Worm (Caenorhabditis elegans) whole organism, L3 larva: ENCODE data around the gene C25G4.17.

Experiments used
- fos-1 ChIP-seq: fragments of 150-350 bp; optimal IDR thresholded peaks from 2 replicates; lab custom pipeline; 2014; ENCODE audit warnings: missing biosample characterization, missing genetic modification characterization
- nhr-237 ChIP-seq: fragments of 150-350 bp; optimal IDR thresholded peaks from 2 replicates; lab custom pipeline; 2014; ENCODE audit warnings: missing biosample characterization, missing genetic modification characterization
- sea-2 ChIP-seq: fragments of 150-350 bp; sonication (generic microtip); optimal IDR thresholded peaks from 4 replicates; lab custom pipeline; 2014; ENCODE audit warnings: missing biosample characterization, missing genetic modification reagents, missing genetic modification characterization
- snpc-4 ChIP-seq: fragments of 150-350 bp; optimal IDR thresholded peaks from 2 replicates; lab custom pipeline; 2014; ENCODE audit warnings: missing biosample characterization, missing genetic modification characterization
- tbx-2 ChIP-seq: sonication (generic microtip); optimal IDR thresholded peaks from 2 replicates; lab custom pipeline; 2016; ENCODE audit warnings: mild to moderate bottlenecking, missing genetic modification characterization, missing compliant biosample characterization
- unc-62 ChIP-seq: fragments of 150-350 bp; sonication (generic microtip); optimal IDR thresholded peaks from 4 replicates; lab custom pipeline; 2014; ENCODE audit warnings: missing biosample characterization, missing genetic modification reagents, missing genetic modification characterization

- TF ChIP-seq nhr-237 (tag; lab: Kevin White, UChicago) (no peak), snpc-4 (tag; lab: Kevin White, UChicago) (no peak), tbx-2 (tag; lab: Kevin White, UChicago) (no peak), unc-62 (GFP tag; lab: Kevin White, UChicago) (no peak), sea-2 (GFP tag; lab: Kevin White, UChicago) (no peak), fos-1 (no peak)
Measured at ce11 chrIV:12468359-12468758, 26.5 kb downstream of the C25G4.17 start, which contains the start of gene igdb-2.
